Worm (Caenorhabditis elegans) whole organism, early embryonic: ENCODE data around the gene T28A11.3.

Experiments
- B0310.2 ChIP-seq: sonication (generic microtip); optimal IDR thresholded peaks from 2 replicates; lab custom pipeline; 2016; ENCODE audit warnings: mild to moderate bottlenecking, missing genetic modification characterization, missing compliant biosample characterization
- F13C5.2 ChIP-seq: sonication (generic microtip); optimal IDR thresholded peaks from 2 replicates; lab custom pipeline; 2017; ENCODE audit warnings: mild to moderate bottlenecking, missing genetic modification characterization, inconsistent platforms, missing compliant biosample characterization
- aly-1 ChIP-seq: sonication (generic microtip); optimal IDR thresholded peaks from 2 replicates; lab custom pipeline; 2016; ENCODE audit warnings: missing genetic modification characterization, missing compliant biosample characterization
- ama-1 ChIP-seq: fragments of 150-350 bp; optimal IDR thresholded peaks from 2 replicates; lab custom pipeline; 2014
- ceh-36 ChIP-seq: sonication (generic microtip); optimal IDR thresholded peaks from 2 replicates; lab custom pipeline; 2016; ENCODE audit warnings: missing genetic modification characterization, inconsistent platforms, missing compliant biosample characterization
- ets-7 ChIP-seq: sonication (generic microtip); optimal IDR thresholded peaks from 2 replicates; lab custom pipeline; 2016; ENCODE audit warnings: missing genotype, missing genetic modification characterization, missing compliant biosample characterization
- flt-1 ChIP-seq: fragments of 200-800 bp; sonication (Bioruptor generic); IDR thresholded peaks from 2 replicates; pipeline ENCODE4 v1.3.6; 2022; ENCODE audit warnings: missing genetic modification characterization, missing compliant biosample characterization
- hmbx-1 ChIP-seq: sonication (generic microtip); optimal IDR thresholded peaks from 2 replicates; lab custom pipeline; 2016; ENCODE audit warnings: mild to moderate bottlenecking, missing genetic modification characterization, missing compliant biosample characterization
- hmg-4 ChIP-seq: fragments of 200-800 bp; sonication (Bioruptor generic); optimal IDR thresholded peaks from 2 replicates; lab custom pipeline; 2018; ENCODE audit warnings: mild to moderate bottlenecking, missing genetic modification characterization, missing compliant biosample characterization
- hnd-1 ChIP-seq: sonication (generic microtip); optimal IDR thresholded peaks from 2 replicates; lab custom pipeline; 2016; ENCODE audit warnings: missing genetic modification characterization, missing compliant biosample characterization
- sea-1 ChIP-seq: fragments of 200-800 bp; sonication (Bioruptor generic); conservative IDR thresholded peaks from 2 replicates; pipeline ENCODE4 v1.3.6; 2022; ENCODE audit warnings: missing genetic modification characterization, missing compliant biosample characterization
- tbx-37 ChIP-seq: fragments of 200-800 bp; sonication (Bioruptor generic); conservative IDR thresholded peaks from 2 replicates; pipeline ENCODE4 v1.3.6; 2022; ENCODE audit warnings: missing genetic modification reagents, missing genetic modification characterization, missing compliant biosample characterization
- tra-4 ChIP-seq: sonication (generic microtip); optimal IDR thresholded peaks from 2 replicates; lab custom pipeline; 2017; ENCODE audit warnings: missing genetic modification characterization, missing compliant biosample characterization

DNA sequence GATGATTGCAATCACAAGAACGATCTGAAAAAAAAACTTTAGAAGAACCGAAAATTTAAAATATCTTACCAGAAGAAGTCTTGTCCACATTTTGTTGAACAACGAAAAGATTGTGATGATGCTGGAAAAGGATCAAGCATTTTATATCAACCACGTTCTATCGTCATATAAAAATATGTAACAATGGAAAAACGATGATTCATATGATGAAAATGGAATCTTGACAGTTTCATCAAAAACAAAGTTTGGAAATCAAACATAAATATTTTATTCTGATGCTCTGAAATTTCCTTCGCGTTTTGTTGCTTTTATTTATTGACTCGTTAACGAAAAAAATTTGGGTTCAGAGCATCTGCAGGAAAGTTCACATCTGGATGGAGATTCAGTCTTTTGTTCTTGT is 38.5 kb upstream of the T28A11.3 start, which contains the start of the genes K08D9.9 and str-16:
- TF ChIP-seq sea-1, result no peak
- TF ChIP-seq hnd-1 (tag; lab: Kevin White, UChicago), result no peak
- no peak for TF ChIP-seq ama-1 (lab: Kevin White, UChicago)
- no peak for TF ChIP-seq F13C5.2 (tag; lab: Kevin White, UChicago)
- TF ChIP-seq hmbx-1 (tag; lab: Kevin White, UChicago), result no peak
- TF ChIP-seq B0310.2 (tag; lab: Kevin White, UChicago), result no peak
- TF ChIP-seq ets-7 (tag; lab: Kevin White, UChicago), result no peak
- no peak for TF ChIP-seq hmg-4 (GFP tag; lab: Kevin White, UChicago)
- no peak for TF ChIP-seq aly-1 (tag; lab: Kevin White, UChicago)
- no peak for TF ChIP-seq tra-4 (tag; lab: Kevin White, UChicago)
- no peak for TF ChIP-seq tbx-37 (GFP tag; lab: Robert Waterston, UW)
- TF ChIP-seq ceh-36 (tag; lab: Kevin White, UChicago), result no peak
- TF ChIP-seq flt-1 (GFP tag; lab: Robert Waterston, UW), result no peak
